Fruit fly (Drosophila melanogaster) S2 (cell line): Measurements from ENCODE around the gene CecC.

Experiments
- CG8478 ChIP-seq: fragments of >200 bp; optimal IDR thresholded peaks from 2 replicates; lab custom pipeline; 2018
- CTCF ChIP-seq, 2 experiments: fragments of >200 bp; optimal IDR thresholded peaks; 2 replicates each; lab custom pipeline; 2018

DNA sequence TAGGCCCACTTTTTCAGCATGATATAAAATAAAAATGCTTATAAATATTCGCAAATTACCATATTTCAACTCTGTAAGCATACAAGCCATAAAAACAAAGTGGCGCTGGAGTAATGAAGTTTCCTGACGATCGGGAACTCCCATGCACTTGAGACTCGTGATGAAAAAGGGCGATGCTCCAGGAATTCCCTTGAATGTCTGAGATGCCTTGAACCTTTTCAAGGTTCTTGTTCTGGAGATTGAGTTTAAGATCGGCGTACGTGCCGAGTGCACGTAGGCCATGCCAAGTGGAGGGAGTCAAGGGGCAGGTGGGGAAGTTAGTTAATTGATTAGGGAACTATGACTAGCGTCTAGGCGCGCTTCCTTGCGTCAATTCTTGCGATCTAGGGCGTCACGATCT is 32.4 kb upstream of the CecC start:
- TF ChIP-seq CG8478 (lab: Kevin White, UChicago) (no peak), CTCF (optimal IDR thresholded peaks at IDR 0.05; lab: Kevin White, UChicago) (no peak)
